Fruit fly (Drosophila melanogaster): Measurements from ENCODE around the gene CG41562.
"Not testable (repeated sequence)": the region's sequence is repeated elsewhere in the genome, so short reads cannot be mapped to it uniquely, and the experiment has no call there.

DNA sequence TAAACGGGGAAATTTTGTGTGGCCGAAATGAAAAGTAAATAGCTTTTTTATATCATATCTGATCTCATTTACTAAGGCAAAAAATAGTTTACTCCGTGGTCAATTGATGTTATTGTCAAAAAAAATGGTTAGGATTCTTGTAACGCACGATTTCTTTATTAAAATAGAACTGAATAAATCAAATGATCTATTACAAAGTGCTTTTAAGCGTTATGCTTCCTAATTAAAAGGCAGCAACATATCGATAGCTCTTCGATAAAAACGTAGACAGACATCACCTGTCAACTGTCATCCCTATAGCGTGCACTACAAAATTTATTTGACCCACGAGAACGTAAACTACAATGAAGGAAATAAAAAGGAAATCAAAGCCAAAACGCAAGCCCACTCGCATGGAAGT is 25.1 kb upstream of the CG41562 start, which contains the start of gene CG46518:
- not testable (repeated sequence) for TF ChIP-seq crc (GFP tag; optimal IDR thresholded peaks at IDR 0.05); CHES-1-like (GFP tag; optimal IDR thresholded peaks at IDR 0.05); zen2 (GFP tag; IDR thresholded peaks at IDR 0.05; ENCODE audit: partially characterized antibody); pnt (GFP tag; optimal IDR thresholded peaks at IDR 0.05); CG8944 (GFP tag; optimal IDR thresholded peaks at IDR 0.05); hkb (optimal IDR thresholded peaks at IDR 0.05); hkb (GFP tag; IDR thresholded peaks at IDR 0.05); MTF-1 (GFP tag; optimal IDR thresholded peaks at IDR 0.05; ENCODE audit: borderline replicate concordance); trem (tag; optimal IDR thresholded peaks at IDR 0.05); CTCF (GFP tag; optimal IDR thresholded peaks at IDR 0.05); CG31388 (GFP tag; optimal IDR thresholded peaks at IDR 0.05); CG1602 (GFP tag; optimal IDR thresholded peaks at IDR 0.05); Sox102F (GFP tag; optimal IDR thresholded peaks at IDR 0.05); CG17912 (GFP tag; optimal IDR thresholded peaks at IDR 0.05)

All from whole organism, embryonic.